Fruit fly (Drosophila melanogaster): ENCODE data around the gene CG31086.

- no peak for TF ChIP-seq psq (optimal IDR thresholded peaks at IDR 0.05)
- TF ChIP-seq Myc (optimal IDR thresholded peaks at IDR 0.05), result no peak
- no peak for TF ChIP-seq h (optimal IDR thresholded peaks at IDR 0.05)
- TF ChIP-seq insv (optimal IDR thresholded peaks at IDR 0.05), result no peak
- no peak for TF ChIP-seq ttk (optimal IDR thresholded peaks at IDR 0.05)
These were observed 50.0 kb downstream of the CG31086 start for dm6 chr3R:26235034-26235433.
